Fruit fly (Drosophila melanogaster): ENCODE measurements around the gene CG3842.

Gene CG3842

DNA sequence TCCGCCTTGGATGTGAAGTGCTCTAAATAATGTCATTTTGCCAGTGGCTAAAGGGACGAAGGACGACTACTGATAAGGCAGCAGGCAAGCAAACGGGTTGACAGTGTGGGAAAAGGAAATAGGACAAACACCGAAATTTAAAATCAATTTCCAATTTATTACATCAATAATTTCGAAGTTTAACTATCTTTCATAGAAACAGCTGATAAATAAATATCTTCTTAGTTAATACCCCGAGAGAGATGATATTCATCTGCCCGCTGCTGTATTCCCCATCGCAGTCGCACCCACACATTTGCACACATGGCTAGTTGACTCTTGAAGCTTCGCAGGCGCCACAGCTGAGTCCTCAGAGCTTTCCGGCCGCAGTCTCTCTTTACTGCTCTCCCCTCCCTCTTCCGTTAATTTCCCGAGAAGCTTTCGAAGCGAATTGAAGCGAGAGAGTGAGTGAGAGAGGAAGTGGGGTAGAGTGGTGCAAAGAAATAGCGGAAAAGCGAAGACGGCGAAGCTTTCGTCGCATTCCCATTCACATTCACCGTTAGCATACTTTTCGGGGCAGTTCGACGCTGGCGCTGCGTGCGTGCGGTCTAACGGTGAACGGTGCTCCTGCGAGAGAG lies 20.6 kb upstream of the CG3842 start (continued):
- peak; percentile 77 for TF ChIP-seq CG32532 (GFP tag; IDR thresholded peaks at IDR 0.05)
- TF ChIP-seq gfzf (GFP tag; optimal IDR thresholded peaks at IDR 0.05), result no peak
- peak; percentile 62 for TF ChIP-seq Aef1 (GFP tag; IDR thresholded peaks at IDR 0.05)
- TF ChIP-seq C15 (GFP tag; IDR thresholded peaks at IDR 0.05), result no peak
- TF ChIP-seq lmd (GFP tag; IDR thresholded peaks at IDR 0.05), result peak; percentile 70
- TF ChIP-seq CG16815 (GFP tag; optimal IDR thresholded peaks at IDR 0.05), result no peak
- no peak for TF ChIP-seq CG13123 (GFP tag; optimal IDR thresholded peaks at IDR 0.05)
- TF ChIP-seq cas (GFP tag; IDR thresholded peaks at IDR 0.05), result no peak
- TF ChIP-seq CG32767 (GFP tag; IDR thresholded peaks at IDR 0.05), result peak; percentile 25; the same call in 1 of the 2 replicates
- peak; percentile 89 for TF ChIP-seq Fer1 (GFP tag; optimal IDR thresholded peaks at IDR 0.05)
- TF ChIP-seq ro (GFP tag; IDR thresholded peaks at IDR 0.05), result no peak
- peak; percentile 35 for TF ChIP-seq Max (GFP tag; optimal IDR thresholded peaks at IDR 0.05)
- TF ChIP-seq dati (GFP tag; IDR thresholded peaks at IDR 0.05), result no peak
- TF ChIP-seq tap (tag; optimal IDR thresholded peaks at IDR 0.05), result peak; percentile 53
- no peak for TF ChIP-seq Trl (optimal IDR thresholded peaks at IDR 0.05)
- TF ChIP-seq Trl (GFP tag; optimal IDR thresholded peaks at IDR 0.05), result no peak
- no peak for TF ChIP-seq Eip74EF (GFP tag; optimal IDR thresholded peaks at IDR 0.05)
- no peak for TF ChIP-seq usp (GFP tag; optimal IDR thresholded peaks at IDR 0.05)
- 0 out of 2 replicates have a peak, but pooled peaks have one; percentile 29 for TF ChIP-seq dimm (GFP tag; IDR thresholded peaks at IDR 0.05)
- no peak for TF ChIP-seq Scr (GFP tag; IDR thresholded peaks at IDR 0.05; ENCODE audit: partially characterized antibody)
- peak; percentile 41 for TF ChIP-seq CG13775 (GFP tag; optimal IDR thresholded peaks at IDR 0.05)
- peak; percentile 64 for TF ChIP-seq sisA (GFP tag; IDR thresholded peaks at IDR 0.05)
- no peak for TF ChIP-seq CG10321 (GFP tag; IDR thresholded peaks at IDR 0.05)
- no peak for TF ChIP-seq h (optimal IDR thresholded peaks at IDR 0.05)
- TF ChIP-seq CG3838 (GFP tag; optimal IDR thresholded peaks at IDR 0.05), result no peak
- no peak for TF ChIP-seq cg (GFP tag; optimal IDR thresholded peaks at IDR 0.05)
- TF ChIP-seq CG5180 (GFP tag; optimal IDR thresholded peaks at IDR 0.05), result peak; percentile 23
- TF ChIP-seq ato (GFP tag; IDR thresholded peaks at IDR 0.05; ENCODE audit: partially characterized antibody), result no peak
- peak; percentile 49 for TF ChIP-seq phol (tag; optimal IDR thresholded peaks at IDR 0.05)
- TF ChIP-seq Doc2 (GFP tag; IDR thresholded peaks at IDR 0.05), result no peak
- no peak for TF ChIP-seq kni (GFP tag; optimal IDR thresholded peaks at IDR 0.05)
- TF ChIP-seq Dek (tag; optimal IDR thresholded peaks at IDR 0.05), result peak; percentile 55
- peak; percentile 21; the same call in 1 of the 2 replicates for TF ChIP-seq gsb (GFP tag; IDR thresholded peaks at IDR 0.05)
- no peak for TF ChIP-seq lov (optimal IDR thresholded peaks at IDR 0.05)
- TF ChIP-seq lov (GFP tag; IDR thresholded peaks at IDR 0.05), result no peak
- peak; percentile 56 for TF ChIP-seq sens-2 (GFP tag; IDR thresholded peaks at IDR 0.05)
- peak; percentile 13 for TF ChIP-seq CG14710 (tag; optimal IDR thresholded peaks at IDR 0.05)
- TF ChIP-seq ash1 (GFP tag; optimal IDR thresholded peaks at IDR 0.05), result no peak
- TF ChIP-seq sd (tag; optimal IDR thresholded peaks at IDR 0.05), result no peak
- TF ChIP-seq ap (GFP tag; IDR thresholded peaks at IDR 0.05), result peak; percentile 51
- TF ChIP-seq jigr1 (GFP tag; IDR thresholded peaks at IDR 0.05), result no peak
- peak; percentile 66 for TF ChIP-seq CG12659 (GFP tag; optimal IDR thresholded peaks at IDR 0.05)
- no peak for TF ChIP-seq Doc3 (GFP tag; IDR thresholded peaks at IDR 0.05; ENCODE audit: partially characterized antibody)
- no peak for TF ChIP-seq CG17612 (GFP tag; IDR thresholded peaks at IDR 0.05)
- no peak for TF ChIP-seq lbe (GFP tag; optimal IDR thresholded peaks at IDR 0.05)
- TF ChIP-seq btn (GFP tag; optimal IDR thresholded peaks at IDR 0.05), result no peak
- no peak for TF ChIP-seq CG7963 (GFP tag; IDR thresholded peaks at IDR 0.05; ENCODE audit: partially characterized antibody)
- peak; percentile 36 for TF ChIP-seq Dip3 (GFP tag; optimal IDR thresholded peaks at IDR 0.05)
- TF ChIP-seq Dref (GFP tag; IDR thresholded peaks at IDR 0.05), result no peak
- no peak for TF ChIP-seq chinmo (GFP tag; IDR thresholded peaks at IDR 0.05; ENCODE audit: partially characterized antibody)
- TF ChIP-seq NC2β (GFP tag; optimal IDR thresholded peaks at IDR 0.05), result no peak

Data from whole organism, embryonic.